Worm (Caenorhabditis elegans) whole organism, L1 larva: ENCODE results near the gene C32H11.4.

Source experiments
- ceh-82 ChIP-seq, 3 experiments: fragments of 150-350 bp in 1 of 3; sonication (generic microtip) in 2 of 3; optimal IDR thresholded peaks; 2 replicates each; lab custom pipeline; 2014 to 2017; ENCODE audit warnings: missing biosample characterization in 3 of 3, missing genetic modification characterization in 3 of 3
- ceh-90 ChIP-seq: sonication (generic microtip); optimal IDR thresholded peaks from 2 replicates; lab custom pipeline; 2016; ENCODE audit warnings: missing genetic modification characterization, missing compliant biosample characterization
- dpl-1 ChIP-seq, 3 experiments: fragments of 150-350 bp in 2 of 3; sonication (generic microtip) in 1 of 3; optimal IDR thresholded peaks; 2 replicates each; lab custom pipeline; 2014 to 2017; ENCODE audit warnings: missing biosample characterization in 3 of 3, missing genetic modification characterization in 3 of 3, missing genetic modification reagents in 3 of 3
- fkh-8 ChIP-seq: sonication (generic microtip); optimal IDR thresholded peaks from 2 replicates; lab custom pipeline; 2016; ENCODE audit warnings: mild to moderate bottlenecking, missing genetic modification characterization, missing compliant biosample characterization
- hpl-2 ChIP-seq: fragments of 150-350 bp; optimal IDR thresholded peaks from 2 replicates; lab custom pipeline; 2014; ENCODE audit warnings: missing biosample characterization, missing genetic modification reagents, missing genetic modification characterization
- jun-1 ChIP-seq: fragments of 150-350 bp; optimal IDR thresholded peaks from 2 replicates; lab custom pipeline; 2014; ENCODE audit warnings: missing biosample characterization, missing genetic modification reagents, missing genetic modification characterization
- lin-14 ChIP-seq: fragments of 200-800 bp; sonication (Bioruptor generic); optimal IDR thresholded peaks from 2 replicates; lab custom pipeline; 2018; ENCODE audit warnings: mild to moderate bottlenecking, missing genetic modification characterization, moderate library complexity, missing compliant biosample characterization
- mdl-1 ChIP-seq, 2 experiments: fragments of 150-350 bp; optimal IDR thresholded peaks; 2 replicates each; lab custom pipeline; 2014 to 2017; ENCODE audit warnings: missing biosample characterization in 2 of 2, missing genetic modification characterization in 2 of 2, inconsistent platforms in 1 of 2
- rnt-1 ChIP-seq: sonication (generic microtip); optimal IDR thresholded peaks from 2 replicates; lab custom pipeline; 2016; ENCODE audit warnings: mild to moderate bottlenecking, missing genetic modification characterization, moderate library complexity, missing compliant biosample characterization
- snpc-4 ChIP-seq: fragments of 150-350 bp; optimal IDR thresholded peaks from 2 replicates; lab custom pipeline; 2014; ENCODE audit warnings: missing biosample characterization, missing genetic modification characterization
- zag-1 ChIP-seq: fragments of 150-350 bp; optimal IDR thresholded peaks from 2 replicates; lab custom pipeline; 2014; ENCODE audit warnings: missing biosample characterization, missing genetic modification characterization
- zip-4 ChIP-seq: fragments of 200-800 bp; sonication (Bioruptor generic); optimal IDR thresholded peaks from 2 replicates; lab custom pipeline; 2018; ENCODE audit warnings: mild to moderate bottlenecking, missing genetic modification characterization, moderate library complexity, missing compliant biosample characterization
- ztf-4 ChIP-seq: fragments of 150-350 bp; optimal IDR thresholded peaks from 2 replicates; lab custom pipeline; 2014; ENCODE audit warnings: missing biosample characterization, missing genetic modification characterization

DNA sequence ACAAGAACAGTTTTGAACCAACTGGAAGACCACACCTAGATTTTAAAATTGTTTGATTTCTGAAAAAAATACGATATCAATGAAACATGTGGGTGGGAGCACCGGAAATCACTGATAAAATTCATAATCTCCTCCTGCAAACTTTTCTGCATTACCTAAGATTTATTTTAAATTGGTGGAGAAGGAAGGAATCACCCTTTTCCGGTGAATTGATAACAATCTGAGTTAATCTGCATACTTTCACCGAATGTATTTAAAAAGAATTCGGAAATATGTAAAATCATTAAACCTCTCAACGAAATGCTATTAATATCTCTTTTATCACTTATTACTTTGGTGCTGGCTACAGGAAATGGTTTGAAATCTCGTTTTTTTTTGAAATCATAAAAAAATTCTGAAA, 21.6 kb downstream of the C32H11.4 start, which contains the start of gene dct-19:
- no peak for TF ChIP-seq hpl-2
- no peak for TF ChIP-seq zip-4
- no peak for TF ChIP-seq fkh-8 (tag; lab: Kevin White, UChicago)
- no peak for TF ChIP-seq dpl-1 (GFP tag; optimal IDR thresholded peaks at IDR 0.05; lab: Kevin White, UChicago)
- TF ChIP-seq zag-1 (tag; lab: Kevin White, UChicago), result no peak
- no peak for TF ChIP-seq lin-14 (GFP tag; lab: Kevin White, UChicago)
- TF ChIP-seq snpc-4 (tag; lab: Kevin White, UChicago), result no peak
- no peak for TF ChIP-seq ztf-4 (tag; lab: Kevin White, UChicago)
- no peak for TF ChIP-seq mdl-1 (tag; optimal IDR thresholded peaks at IDR 0.05; lab: Kevin White, UChicago)
- no peak for TF ChIP-seq ceh-90
- no peak for TF ChIP-seq rnt-1 (tag; lab: Kevin White, UChicago)
- TF ChIP-seq jun-1 (tag; lab: Kevin White, UChicago), result no peak
- TF ChIP-seq ceh-82 (tag; optimal IDR thresholded peaks at IDR 0.05; lab: Kevin White, UChicago), result no peak
